Fruit fly (Drosophila melanogaster) whole organism, embryonic: ENCODE results near the gene ry.

Source experiments
- Adf1 ChIP-seq: fragments of 200-800 bp; sonication (Bioruptor generic); IDR thresholded peaks from 2 replicates; pipeline ENCODE4 v1.3.6; 2022; ENCODE audit warnings: missing biosample characterization, missing genetic modification characterization
- Atf3 ChIP-seq: fragments of 200-800 bp; sonication (Bioruptor generic); optimal IDR thresholded peaks from 3 replicates; lab custom pipeline; 2016; ENCODE audit warnings: missing biosample characterization, missing genetic modification characterization
- B-H2 ChIP-seq: fragments of 200-800 bp; sonication (Bioruptor generic); optimal IDR thresholded peaks from 2 replicates; lab custom pipeline; 2018; ENCODE audit warnings: missing biosample characterization, mild to moderate bottlenecking, missing genetic modification characterization
- Bgb ChIP-seq: fragments of 200-800 bp; sonication (Bioruptor generic); IDR thresholded peaks from 2 replicates; pipeline ENCODE4 v1.3.6; 2022; ENCODE audit warnings: missing biosample characterization, missing genetic modification characterization; ENCODE audit not compliant: partially characterized antibody
- C15 ChIP-seq: fragments of 200-800 bp; sonication (Bioruptor generic); IDR thresholded peaks from 3 replicates; pipeline ENCODE4 v1.3.6; 2022; ENCODE audit warnings: missing biosample characterization, missing genetic modification characterization
- CG12659 ChIP-seq: fragments of 200-800 bp; sonication (Bioruptor generic); optimal IDR thresholded peaks from 3 replicates; lab custom pipeline; 2017; ENCODE audit warnings: mild to moderate bottlenecking, missing biosample characterization, missing genetic modification reagents, missing genetic modification characterization
- CG14710 ChIP-seq: fragments of 200-800 bp; sonication (Bioruptor generic); optimal IDR thresholded peaks from 3 replicates; lab custom pipeline; 2019; ENCODE audit warnings: missing biosample characterization, mild to moderate bottlenecking, missing genetic modification characterization, moderate library complexity
- CG15696 ChIP-seq: fragments of 200-800 bp; sonication (Bioruptor generic); optimal IDR thresholded peaks from 2 replicates; lab custom pipeline; 2019; ENCODE audit warnings: missing biosample characterization, mild to moderate bottlenecking, missing genetic modification characterization, moderate library complexity
- CG16815 ChIP-seq: fragments of 200-800 bp; sonication (Bioruptor generic); optimal IDR thresholded peaks from 3 replicates; lab custom pipeline; 2017; ENCODE audit warnings: missing biosample characterization, mild to moderate bottlenecking, missing genetic modification characterization
- CG2120 ChIP-seq: fragments of 200-800 bp; sonication (Bioruptor generic); optimal IDR thresholded peaks from 3 replicates; lab custom pipeline; 2016; ENCODE audit warnings: missing biosample characterization, missing genetic modification characterization
- CG2202 ChIP-seq: fragments of 200-800 bp; sonication (Bioruptor generic); optimal IDR thresholded peaks from 2 replicates; lab custom pipeline; 2018; ENCODE audit warnings: missing biosample characterization, mild to moderate bottlenecking, missing genetic modification characterization
- CG34376 ChIP-seq: fragments of 200-800 bp; sonication (Bioruptor generic); optimal IDR thresholded peaks from 2 replicates; lab custom pipeline; 2018; ENCODE audit warnings: missing biosample characterization, mild to moderate bottlenecking, missing genetic modification characterization
- CG34422 ChIP-seq: fragments of 200-800 bp; sonication (Bioruptor generic); IDR thresholded peaks from 3 replicates; pipeline ENCODE4 v1.3.6; 2022; ENCODE audit warnings: missing biosample characterization, missing genetic modification characterization
- CG4360 ChIP-seq: fragments of 200-800 bp; sonication (Bioruptor generic); IDR thresholded peaks from 2 replicates; pipeline ENCODE4 v1.3.6; 2022; ENCODE audit warnings: missing biosample characterization, missing genetic modification characterization
- CG5953 ChIP-seq: fragments of 200-800 bp; sonication (Bioruptor generic); IDR thresholded peaks from 2 replicates; pipeline ENCODE4 v1.3.6; 2022; ENCODE audit warnings: missing biosample characterization, missing genetic modification characterization
- CG9437 ChIP-seq: fragments of 200-800 bp; sonication (Bioruptor generic); optimal IDR thresholded peaks from 2 replicates; lab custom pipeline; 2018; ENCODE audit warnings: missing biosample characterization, mild to moderate bottlenecking, missing genetic modification characterization
- Dad ChIP-seq: fragments of 200-800 bp; sonication (Bioruptor generic); optimal IDR thresholded peaks from 3 replicates; lab custom pipeline; 2016; ENCODE audit warnings: missing biosample characterization, missing genetic modification characterization
- Drgx ChIP-seq: fragments of 200-800 bp; sonication (Bioruptor generic); IDR thresholded peaks from 2 replicates; pipeline ENCODE4 v1.3.6; 2022; ENCODE audit warnings: missing biosample characterization, missing genetic modification characterization
- Elba2 ChIP-seq: fragments of 200-800 bp; sonication (Bioruptor generic); optimal IDR thresholded peaks from 3 replicates; lab custom pipeline; 2016; ENCODE audit warnings: missing biosample characterization, missing genetic modification characterization
- HLHmδ ChIP-seq: fragments of 200-800 bp; sonication (Bioruptor generic); optimal IDR thresholded peaks from 2 replicates; lab custom pipeline; 2018; ENCODE audit warnings: missing biosample characterization, mild to moderate bottlenecking, missing genetic modification characterization, moderate library complexity
- MESR4 ChIP-seq: fragments of 200-800 bp; sonication (Bioruptor generic); optimal IDR thresholded peaks from 2 replicates; lab custom pipeline; 2018; ENCODE audit warnings: missing biosample characterization, mild to moderate bottlenecking, missing genetic modification characterization, moderate library complexity
- Med ChIP-seq: fragments of 200-800 bp; sonication (Bioruptor generic); peaks from one replicate; lab custom pipeline; 2016; ENCODE audit warnings: missing biosample characterization, missing genetic modification characterization, mild to moderate bottlenecking, inconsistent platforms, moderate library complexity
- Myb ChIP-seq: fragments of 200-800 bp; sonication (Bioruptor generic); optimal IDR thresholded peaks from 2 replicates; lab custom pipeline; 2016; ENCODE audit warnings: missing biosample characterization, missing genetic modification characterization
- NFAT ChIP-seq: fragments of 200-800 bp; sonication (Bioruptor generic); IDR thresholded peaks from 2 replicates; pipeline ENCODE4 v1.3.6; 2022; ENCODE audit warnings: missing biosample characterization, missing genetic modification characterization
- Nf-YB ChIP-seq: fragments of 200-800 bp; sonication (Bioruptor generic); optimal IDR thresholded peaks from 3 replicates; lab custom pipeline; 2019; ENCODE audit warnings: missing biosample characterization, mild to moderate bottlenecking, missing genetic modification characterization, moderate library complexity
- Stat92E ChIP-seq, 3 experiments: fragments of >200 bp in 2 of 3; fragments of 200-800 bp in 1 of 3; sonication (Bioruptor generic) in 1 of 3; optimal IDR thresholded peaks; 2 replicates each; lab custom pipeline; 2017 to 2019; ENCODE audit warnings: missing biosample characterization in 3 of 3, missing genetic modification characterization in 3 of 3, mild to moderate bottlenecking in 1 of 3, moderate library complexity in 1 of 3
- Usf ChIP-seq: fragments of 200-800 bp; sonication (Bioruptor generic); optimal IDR thresholded peaks from 2 replicates; lab custom pipeline; 2017; ENCODE audit warnings: missing genotype, missing biosample characterization, missing genetic modification characterization
- Xrp1 ChIP-seq: fragments of 200-800 bp; sonication (Bioruptor generic); IDR thresholded peaks from 2 replicates; pipeline ENCODE4 v1.3.6; 2022; ENCODE audit warnings: missing biosample characterization, missing genetic modification characterization
- bowl ChIP-seq: fragments of 200-800 bp; sonication (Bioruptor generic); IDR thresholded peaks from 2 replicates; pipeline ENCODE4 v1.3.6; 2022; ENCODE audit warnings: missing biosample characterization, missing genetic modification characterization
- chm ChIP-seq: fragments of 200-800 bp; sonication (Bioruptor generic); IDR thresholded peaks from 2 replicates; pipeline ENCODE4 v1.3.6; 2022; ENCODE audit warnings: missing biosample characterization, missing genetic modification characterization
- ci ChIP-seq: fragments of 200-800 bp; sonication (Bioruptor generic); IDR thresholded peaks from 3 replicates; pipeline ENCODE4 v1.3.6; 2022; ENCODE audit warnings: missing biosample characterization, missing genetic modification characterization
- lov ChIP-seq, 2 experiments: fragments of 200-800 bp in 1 of 2; fragments of >200 bp in 1 of 2; sonication (Bioruptor generic) in 1 of 2; IDR thresholded peaks in 1 of 2; optimal IDR thresholded peaks in 1 of 2; 2 replicates in 1 of 2; 3 replicates in 1 of 2; pipeline versions ENCODE4 v1.3.6 to Lab custom; 2017 to 2022; ENCODE audit warnings: missing biosample characterization in 1 of 2, missing genetic modification characterization in 1 of 2
- luna ChIP-seq: fragments of 200-800 bp; sonication (Bioruptor generic); optimal IDR thresholded peaks from 2 replicates; lab custom pipeline; 2016; ENCODE audit warnings: missing biosample characterization, missing genetic modification characterization
- nau ChIP-seq: fragments of 200-800 bp; sonication (Bioruptor generic); optimal IDR thresholded peaks from 3 replicates; lab custom pipeline; 2017; ENCODE audit warnings: missing biosample characterization, mild to moderate bottlenecking, missing genetic modification characterization, missing genetic modification reagents
- nerfin-1 ChIP-seq: fragments of 200-800 bp; sonication (Bioruptor generic); optimal IDR thresholded peaks from 3 replicates; lab custom pipeline; 2019; ENCODE audit warnings: missing biosample characterization, mild to moderate bottlenecking, missing genetic modification characterization, moderate library complexity
- nom ChIP-seq: fragments of 200-800 bp; sonication (Bioruptor generic); optimal IDR thresholded peaks from 2 replicates; lab custom pipeline; 2017; ENCODE audit warnings: missing biosample characterization, missing genetic modification characterization, mild to moderate bottlenecking, moderate library complexity, missing genetic modification reagents
- peb ChIP-seq: fragments of 200-800 bp; sonication (Bioruptor generic); IDR thresholded peaks from 2 replicates; pipeline ENCODE4 v1.3.6; 2022; ENCODE audit warnings: missing biosample characterization, missing genetic modification characterization
- phol ChIP-seq: fragments of 200-800 bp; sonication (Bioruptor generic); optimal IDR thresholded peaks from 3 replicates; lab custom pipeline; 2018; ENCODE audit warnings: missing biosample characterization, mild to moderate bottlenecking, missing genetic modification characterization, moderate library complexity
- pita ChIP-seq: fragments of 200-800 bp; sonication (Bioruptor generic); optimal IDR thresholded peaks from 2 replicates; lab custom pipeline; 2017; ENCODE audit warnings: missing biosample characterization, mild to moderate bottlenecking, missing genetic modification characterization
- rib ChIP-seq: fragments of 200-800 bp; sonication (Bioruptor generic); IDR thresholded peaks from 2 replicates; pipeline ENCODE4 v1.3.6; 2022; ENCODE audit warnings: missing biosample characterization, missing genetic modification characterization
- ro ChIP-seq: fragments of 200-800 bp; sonication (Bioruptor generic); IDR thresholded peaks from 2 replicates; pipeline ENCODE4 v1.3.6; 2022; ENCODE audit warnings: missing biosample characterization, missing genetic modification characterization
- sd ChIP-seq: fragments of 200-800 bp; sonication (Bioruptor generic); optimal IDR thresholded peaks from 3 replicates; lab custom pipeline; 2018; ENCODE audit warnings: missing biosample characterization, mild to moderate bottlenecking, missing genetic modification characterization, moderate library complexity
- stc ChIP-seq: fragments of 200-800 bp; sonication (Bioruptor generic); IDR thresholded peaks from 2 replicates; pipeline ENCODE4 v1.3.6; 2022; ENCODE audit warnings: missing biosample characterization, missing genetic modification characterization
- trem ChIP-seq: fragments of 200-800 bp; optimal IDR thresholded peaks from 3 replicates; lab custom pipeline; 2019; ENCODE audit warnings: missing biosample characterization, mild to moderate bottlenecking, missing genetic modification characterization, moderate library complexity
- unc-4 ChIP-seq: fragments of 200-800 bp; sonication (Bioruptor generic); IDR thresholded peaks from 2 replicates; pipeline ENCODE4 v1.3.6; 2022; ENCODE audit warnings: missing biosample characterization, missing genetic modification characterization; ENCODE audit not compliant: partially characterized antibody
- zf30C ChIP-seq: fragments of 200-800 bp; sonication (Bioruptor generic); optimal IDR thresholded peaks from 3 replicates; lab custom pipeline; 2018; ENCODE audit warnings: missing biosample characterization, mild to moderate bottlenecking, missing genetic modification characterization

The ry gene

DNA sequence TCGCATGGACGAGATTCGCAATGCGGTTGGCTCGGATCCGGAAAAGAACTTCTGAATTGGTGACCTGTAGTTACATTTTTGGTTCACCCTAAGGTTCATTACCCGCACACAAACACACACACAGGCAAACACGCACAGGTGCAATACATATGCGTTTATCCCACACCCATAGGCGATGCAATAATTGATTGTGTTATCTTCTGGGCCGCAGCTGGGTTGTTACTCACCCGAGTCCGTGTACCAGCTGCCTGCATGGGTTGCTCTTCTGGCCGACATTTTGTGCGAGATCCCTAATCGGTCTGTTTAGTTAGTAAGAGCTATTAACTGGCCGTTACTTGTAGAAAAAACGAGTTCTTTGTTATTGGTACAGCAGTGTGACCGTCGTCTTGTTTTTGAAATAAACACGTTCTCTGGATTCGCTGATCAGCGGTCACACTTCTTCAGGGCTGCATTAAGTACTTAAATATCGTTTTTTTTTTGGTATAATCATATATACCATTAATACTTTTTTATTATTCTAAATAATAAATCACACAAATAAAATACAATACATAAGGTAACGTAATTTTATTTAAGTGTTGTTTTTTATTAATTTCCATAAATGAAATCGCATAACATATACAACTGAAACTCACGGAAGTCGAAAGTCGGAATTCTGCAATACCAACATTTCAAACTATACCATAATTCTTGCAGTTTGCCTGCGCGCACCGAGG is 21.3 kb upstream of the ry start, which contains the start of gene CG8031 (continued):
- TF ChIP-seq ci (GFP tag; lab: Robert Waterston, UW), result 0 out of 3 replicates have a peak, but pooled peaks have one; percentile 5

DNA sequence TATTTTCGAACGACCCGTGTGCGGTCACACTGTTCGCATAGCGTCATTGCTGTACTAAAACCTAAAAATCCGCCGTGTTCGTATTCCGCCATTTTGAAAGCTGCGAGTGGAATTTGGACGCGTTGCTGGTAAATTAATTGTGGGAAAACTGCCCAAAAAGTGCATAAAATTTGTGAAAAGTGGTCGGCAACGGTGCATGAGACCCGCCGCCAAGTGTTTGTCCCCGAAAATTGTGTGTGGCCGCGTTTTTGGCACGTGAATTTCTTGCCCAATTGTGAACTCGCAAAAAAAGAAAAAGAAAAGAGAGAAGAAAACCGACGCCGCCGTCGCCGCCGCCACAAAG is 20.7 kb upstream of the ry start, which contains the start of gene CtBP:
Gene CtBP (plus strand): TSS at position 29 of the 343 bp plus-strand sequence.
- TF ChIP-seq peb (GFP tag; lab: Robert Waterston, UW), result no peak
- TF ChIP-seq chm, result 0 out of 2 replicates have a peak, but pooled peaks have one; percentile 7
- TF ChIP-seq HLHmδ (GFP tag; lab: Kevin White, UChicago), result peak; percentile 47
- TF ChIP-seq Med (GFP tag; lab: Kevin White, UChicago), result peak; percentile 80
- TF ChIP-seq Dad, result no peak
- peak; percentile 4 for TF ChIP-seq Elba2 (GFP tag; lab: Kevin White, UChicago)
- TF ChIP-seq nom (GFP tag; lab: Kevin White, UChicago), result peak; percentile 63
- TF ChIP-seq CG14710, result peak; percentile 14
- TF ChIP-seq phol (tag; lab: Kevin White, UChicago), result peak; percentile 96
- TF ChIP-seq zf30C, result peak; percentile 24
- peak; percentile 58 for TF ChIP-seq MESR4 (GFP tag; lab: Kevin White, UChicago)
- peak; percentile 60; the same call in 1 of the 3 replicates for TF ChIP-seq CG34422 (GFP tag; lab: Robert Waterston, UW)
- TF ChIP-seq C15 (GFP tag; lab: Robert Waterston, UW), result no peak
- TF ChIP-seq CG2120, result no peak
- TF ChIP-seq nerfin-1 (tag; lab: Kevin White, UChicago), result peak; percentile 62
- TF ChIP-seq bowl (GFP tag; lab: Robert Waterston, UW), result 0 out of 2 replicates have a peak, but pooled peaks have one; percentile 9
- TF ChIP-seq NFAT, result 0 out of 2 replicates have a peak, but pooled peaks have one; percentile 33
- TF ChIP-seq CG12659, result peak; percentile 55
- TF ChIP-seq stc, result no peak
- no peak for TF ChIP-seq pita (GFP tag; lab: Kevin White, UChicago)
- peak; percentile 23; the same call in 1 of the 2 replicates for TF ChIP-seq Adf1 (GFP tag; lab: Robert Waterston, UW)
- peak; percentile 40; the same call in 1 of the 2 replicates for TF ChIP-seq Bgb (GFP tag; lab: Robert Waterston, UW)
- peak; percentile 88 for TF ChIP-seq sd (tag; lab: Kevin White, UChicago)
- TF ChIP-seq, all 482 proteins: peak for 17

DNA sequence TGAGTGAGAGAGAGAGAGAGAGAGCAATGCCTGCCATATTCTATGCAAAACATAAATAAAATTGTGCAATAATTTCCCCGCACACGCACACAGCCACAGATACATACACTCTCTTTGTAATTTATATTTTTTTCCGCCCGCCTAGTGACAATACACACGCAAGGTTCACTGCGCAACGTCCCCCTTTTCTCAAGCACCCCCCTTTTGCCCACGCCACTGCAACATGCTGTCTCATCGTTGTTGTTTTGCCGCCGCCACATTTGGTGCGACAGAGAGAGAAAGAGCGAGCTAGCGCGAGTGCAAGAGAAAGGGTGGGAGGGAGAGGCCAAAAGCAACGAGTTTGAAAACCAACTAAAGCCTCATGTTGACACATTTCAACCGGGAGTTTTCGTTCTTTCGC is 20.0 kb upstream of the ry start:
- TF ChIP-seq lov (optimal IDR thresholded peaks at IDR 0.05; lab: Kevin White, UChicago), result no peak
- 0 out of 3 replicates have a peak, but pooled peaks have one; percentile 57 for TF ChIP-seq lov (GFP tag; IDR thresholded peaks at IDR 0.05; lab: Robert Waterston, UW)
- no peak for TF ChIP-seq Usf (GFP tag; lab: Kevin White, UChicago)
- TF ChIP-seq nau (GFP tag; lab: Kevin White, UChicago), result no peak
- TF ChIP-seq CG9437 (GFP tag; lab: Kevin White, UChicago), result peak; percentile 5
- TF ChIP-seq unc-4 (GFP tag; lab: Robert Waterston, UW), result no peak
- TF ChIP-seq CG2202 (tag; lab: Kevin White, UChicago), result peak; percentile 28
- peak; percentile 21 for TF ChIP-seq Atf3 (GFP tag; lab: Kevin White, UChicago)
- TF ChIP-seq CG14710, result no peak
- 0 out of 2 replicates have a peak, but pooled peaks have one; percentile 24 for TF ChIP-seq CG5953 (GFP tag; lab: Robert Waterston, UW)
- TF ChIP-seq ro, result no peak
- TF ChIP-seq CG15696, result peak; percentile 14
- peak; percentile 84 for TF ChIP-seq Drgx (GFP tag; lab: Robert Waterston, UW)
- TF ChIP-seq rib (GFP tag; lab: Robert Waterston, UW), result peak; percentile 85
- TF ChIP-seq Nf-YB (GFP tag; lab: Kevin White, UChicago), result peak; percentile 23
- TF ChIP-seq CG16815 (GFP tag; lab: Kevin White, UChicago), result peak; percentile 29
- TF ChIP-seq trem (tag; lab: Kevin White, UChicago), result no peak
- TF ChIP-seq Xrp1 (GFP tag; lab: Robert Waterston, UW), result peak; percentile 65
- no peak for TF ChIP-seq B-H2 (GFP tag; lab: Kevin White, UChicago)
- TF ChIP-seq Stat92E (GFP tag; optimal IDR thresholded peaks at IDR 0.05; lab: Kevin White, UChicago), result no peak
- TF ChIP-seq CG34376 (GFP tag; lab: Kevin White, UChicago), result no peak
- no peak for TF ChIP-seq luna (GFP tag; lab: Kevin White, UChicago)
- TF ChIP-seq CG4360 (GFP tag; lab: Robert Waterston, UW), result peak; percentile 53; the same call in 1 of the 2 replicates
- TF ChIP-seq Myb (GFP tag; lab: Kevin White, UChicago), result peak; percentile 51
